Worm (Caenorhabditis elegans): Measurements from ENCODE around the gene F57B9.1.

ce11 chrIII:6935269-6936017 lies 26.4 kb upstream of the F57B9.1 start, which contains the start of the genes F57B9.8 and coq-2:
- TF ChIP-seq ama-1 (optimal IDR thresholded peaks at IDR 0.05) (no peak), egl-27 (tag; optimal IDR thresholded peaks at IDR 0.05) (no peak), unc-55 (GFP tag; optimal IDR thresholded peaks at IDR 0.05) (no peak), ceh-16 (tag; optimal IDR thresholded peaks at IDR 0.05) (no peak), unc-39 (tag; optimal IDR thresholded peaks at IDR 0.05) (no peak), ceh-82 (tag; optimal IDR thresholded peaks at IDR 0.05) (no peak), R02D3.7 (tag; optimal IDR thresholded peaks at IDR 0.05) (no peak), unc-62 (GFP tag; optimal IDR thresholded peaks at IDR 0.05) (no peak), nhr-6 (tag; optimal IDR thresholded peaks at IDR 0.05) (no peak), nhr-23 (tag; optimal IDR thresholded peaks at IDR 0.05) (no peak), lsy-2 (tag; optimal IDR thresholded peaks at IDR 0.05) (no peak), mbf-1 (tag; optimal IDR thresholded peaks at IDR 0.05) (no peak)
